Worm (Caenorhabditis elegans): ENCODE data around the gene B0454.5.

DNA sequence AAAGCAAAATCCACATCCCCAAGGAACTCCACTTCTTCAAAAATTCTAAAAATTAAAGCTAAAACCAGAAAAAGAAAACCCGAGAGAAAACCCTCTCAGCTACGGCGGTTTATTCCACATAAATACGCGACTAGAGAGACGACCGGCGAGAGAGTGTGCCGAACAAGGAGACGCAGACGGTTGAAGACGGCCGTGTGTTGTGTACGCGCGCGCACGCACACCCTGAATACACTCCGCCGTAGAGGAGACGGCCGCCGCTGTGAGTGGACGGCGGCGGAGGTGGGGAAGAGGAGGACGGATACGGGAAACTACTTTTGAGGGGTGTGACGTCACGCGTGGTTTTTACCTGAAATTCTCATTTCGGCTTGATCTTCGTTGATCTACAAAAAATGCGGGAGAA lies 16.0 kb downstream of the B0454.5 start:
- TF ChIP-seq lin-13 (tag; optimal IDR thresholded peaks at IDR 0.05) = no peak
- TF ChIP-seq blmp-1 (tag; optimal IDR thresholded peaks at IDR 0.05) = no peak
- TF ChIP-seq nhr-28 (tag; optimal IDR thresholded peaks at IDR 0.05) = no peak
- no peak for TF ChIP-seq sptf-1 (tag; optimal IDR thresholded peaks at IDR 0.05)
- no peak for TF ChIP-seq nhr-237 (tag; optimal IDR thresholded peaks at IDR 0.05)
- no peak for TF ChIP-seq nhr-12 (tag; optimal IDR thresholded peaks at IDR 0.05)
- TF ChIP-seq mep-1 (tag; optimal IDR thresholded peaks at IDR 0.05) = no peak
